Fruit fly (Drosophila melanogaster) whole organism, adult: ENCODE measurements around the gene Grx5.

Experiments
- CG11617 ChIP-seq: fragments of 200-800 bp; sonication (Bioruptor generic); optimal IDR thresholded peaks from 2 replicates; lab custom pipeline; 2017; ENCODE audit warnings: mild to moderate bottlenecking, missing biosample characterization, missing genetic modification reagents, missing genetic modification characterization
- CG12768 ChIP-seq: fragments of 200-800 bp; sonication (Bioruptor generic); optimal IDR thresholded peaks from 2 replicates; lab custom pipeline; 2017; ENCODE audit warnings: missing biosample characterization, missing genetic modification characterization, mild to moderate bottlenecking, moderate library complexity, missing genetic modification reagents
- CG14711 ChIP-seq: fragments of 200-800 bp; sonication (Bioruptor generic); optimal IDR thresholded peaks from 2 replicates; lab custom pipeline; 2018; ENCODE audit warnings: missing biosample characterization, mild to moderate bottlenecking, missing genetic modification characterization, moderate library complexity
- CG7045 ChIP-seq: fragments of 200-800 bp; sonication (Bioruptor generic); optimal IDR thresholded peaks from 2 replicates; lab custom pipeline; 2017; ENCODE audit warnings: missing biosample characterization, mild to moderate bottlenecking, missing genetic modification characterization
- CG7101 ChIP-seq: fragments of 200-800 bp; sonication (Bioruptor generic); optimal IDR thresholded peaks from 2 replicates; lab custom pipeline; 2018; ENCODE audit warnings: missing biosample characterization, mild to moderate bottlenecking, missing genetic modification characterization, moderate library complexity
- Clk ChIP-seq: fragments of 200-800 bp; sonication (Bioruptor generic); optimal IDR thresholded peaks from 2 replicates; lab custom pipeline; 2017; ENCODE audit warnings: missing biosample characterization, missing genetic modification characterization
- Mnt ChIP-seq: fragments of 200-800 bp; sonication (Bioruptor generic); optimal IDR thresholded peaks from 2 replicates; lab custom pipeline; 2016; ENCODE audit warnings: missing biosample characterization, mild to moderate bottlenecking, missing genetic modification characterization
- kay ChIP-seq: fragments of 200-800 bp; sonication (Bioruptor generic); peaks from one replicate; lab custom pipeline; 2016; ENCODE audit warnings: missing biosample characterization, missing genetic modification characterization, borderline replicate concordance
- pad ChIP-seq: fragments of 200-800 bp; sonication (Bioruptor generic); optimal IDR thresholded peaks from 3 replicates; lab custom pipeline; 2017; ENCODE audit warnings: missing biosample characterization, missing genetic modification characterization, mild to moderate bottlenecking, moderate library complexity, missing genetic modification reagents

DNA sequence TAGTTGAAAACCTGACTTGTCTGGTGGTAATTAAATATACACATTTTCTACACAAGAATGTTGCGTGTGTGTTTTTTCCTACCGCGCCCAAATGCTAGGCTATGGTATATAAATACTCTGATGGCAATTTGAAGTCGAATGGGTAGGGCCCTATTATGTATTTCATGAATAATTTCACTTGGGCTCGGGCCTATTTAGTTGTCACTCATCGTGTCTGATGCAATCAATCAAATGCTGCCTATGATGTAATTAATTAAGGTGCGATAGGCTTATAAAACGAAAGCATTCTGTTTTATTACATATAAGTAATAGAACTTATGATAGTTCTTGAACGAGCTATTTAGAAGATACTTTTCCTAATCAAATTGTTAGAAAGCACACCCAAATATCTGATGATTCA is 24.5 kb upstream of the Grx5 start:
- TF ChIP-seq pad (GFP tag; lab: Kevin White, UChicago) (no peak), Clk (GFP tag; lab: Kevin White, UChicago) (no peak), CG12768 (GFP tag; lab: Kevin White, UChicago) (no peak), Mnt (no peak), kay (GFP tag; lab: Kevin White, UChicago) (no peak), CG11617 (GFP tag; lab: Kevin White, UChicago) (no peak), CG7101 (tag; lab: Kevin White, UChicago) (no peak), CG14711 (no peak), CG7045 (no peak)
